Worm (Caenorhabditis elegans): ENCODE data around the gene rabn-5.

DNA sequence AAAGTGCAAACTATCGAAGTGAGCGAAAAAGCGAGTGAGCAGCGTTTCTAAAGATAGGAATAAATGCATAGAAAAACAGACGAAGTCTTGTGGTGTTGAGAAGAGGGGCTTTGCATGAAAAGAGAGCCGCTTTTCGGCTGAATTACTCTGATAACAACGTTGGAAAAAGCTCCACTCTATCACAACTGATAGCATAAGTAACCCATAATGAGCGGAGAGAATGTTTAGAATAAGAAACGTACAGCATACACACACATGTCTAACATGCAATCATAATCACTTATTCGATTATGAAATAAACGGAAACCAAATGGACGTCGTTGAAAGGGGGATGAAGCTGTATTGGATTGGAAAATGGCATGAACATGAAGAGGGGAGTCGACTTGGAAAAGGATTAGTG lies 24.1 kb upstream of the rabn-5 start:
- TF ChIP-seq him-1 (tag; optimal IDR thresholded peaks at IDR 0.05) (no peak), dao-5 (tag; optimal IDR thresholded peaks at IDR 0.05) (no peak), W03F9.2 (tag; optimal IDR thresholded peaks at IDR 0.05) (no peak)

All from whole organism, L4/young adult.